Fruit fly (Drosophila melanogaster) whole organism, embryonic: ENCODE measurements around the gene asf1.
A peak's percentile ranks its signal among the peaks of the same experiment; 100 is the strongest.

Experiments
- Antp ChIP-seq: fragments of 200-800 bp; sonication (Bioruptor generic); optimal IDR thresholded peaks from 3 replicates; lab custom pipeline; 2016; ENCODE audit warnings: missing biosample characterization, missing genetic modification characterization
- Bdp1 ChIP-seq: fragments of 200-800 bp; sonication (Bioruptor generic); optimal IDR thresholded peaks from 3 replicates; lab custom pipeline; 2016; ENCODE audit warnings: missing biosample characterization, missing genetic modification characterization
- Bgb ChIP-seq: fragments of 200-800 bp; sonication (Bioruptor generic); IDR thresholded peaks from 2 replicates; pipeline ENCODE4 v1.3.6; 2022; ENCODE audit warnings: missing biosample characterization, missing genetic modification characterization; ENCODE audit not compliant: partially characterized antibody
- CG10147 ChIP-seq: fragments of 200-800 bp; sonication (Bioruptor generic); optimal IDR thresholded peaks from 2 replicates; lab custom pipeline; 2019; ENCODE audit warnings: missing biosample characterization, mild to moderate bottlenecking, missing genetic modification characterization, moderate library complexity
- CG10267 ChIP-seq: fragments of 200-800 bp; sonication (Bioruptor generic); optimal IDR thresholded peaks from 2 replicates; lab custom pipeline; 2018; ENCODE audit warnings: missing biosample characterization, mild to moderate bottlenecking, missing genetic modification characterization, moderate library complexity
- CG10321 ChIP-seq: fragments of 200-800 bp; sonication (Bioruptor generic); IDR thresholded peaks from 2 replicates; pipeline ENCODE4 v1.3.6; 2022; ENCODE audit warnings: missing biosample characterization, missing genetic modification characterization
- CG10462 ChIP-seq: fragments of 200-800 bp; sonication (Bioruptor generic); optimal IDR thresholded peaks from 2 replicates; lab custom pipeline; 2016; ENCODE audit warnings: missing biosample characterization, missing genetic modification characterization
- CG11456 ChIP-seq: fragments of 200-800 bp; sonication (Bioruptor generic); IDR thresholded peaks from 3 replicates; pipeline ENCODE4 v1.3.6; 2022; ENCODE audit warnings: missing biosample characterization, missing genetic modification characterization
- CG12104 ChIP-seq: fragments of 200-800 bp; sonication (Bioruptor generic); optimal IDR thresholded peaks from 3 replicates; lab custom pipeline; 2016; ENCODE audit warnings: missing biosample characterization, missing genetic modification characterization
- CG12219 ChIP-seq: fragments of 200-800 bp; sonication (Bioruptor generic); optimal IDR thresholded peaks from 3 replicates; lab custom pipeline; 2018; ENCODE audit warnings: missing biosample characterization, mild to moderate bottlenecking, missing genetic modification characterization
- CG13894 ChIP-seq: fragments of 200-800 bp; sonication (Bioruptor generic); optimal IDR thresholded peaks from 3 replicates; lab custom pipeline; 2018; ENCODE audit warnings: missing biosample characterization, mild to moderate bottlenecking, missing genetic modification characterization, moderate library complexity
- CG1647 ChIP-seq: fragments of 200-800 bp; sonication (Bioruptor generic); optimal IDR thresholded peaks from 3 replicates; lab custom pipeline; 2016; ENCODE audit warnings: missing biosample characterization, missing genetic modification characterization
- CG18011 ChIP-seq: fragments of 200-800 bp; sonication (Bioruptor generic); optimal IDR thresholded peaks from 2 replicates; lab custom pipeline; 2017; ENCODE audit warnings: missing biosample characterization, missing genetic modification characterization, mild to moderate bottlenecking, moderate library complexity, missing genotype
- CG30431 ChIP-seq: fragments of 200-800 bp; sonication (Bioruptor generic); optimal IDR thresholded peaks from 2 replicates; lab custom pipeline; 2017; ENCODE audit warnings: missing biosample characterization, missing genetic modification characterization
- CG3163 ChIP-seq: fragments of 200-800 bp; sonication (Bioruptor generic); optimal IDR thresholded peaks from 3 replicates; lab custom pipeline; 2016; ENCODE audit warnings: missing biosample characterization, missing genetic modification characterization
- CG34376 ChIP-seq: fragments of 200-800 bp; sonication (Bioruptor generic); optimal IDR thresholded peaks from 2 replicates; lab custom pipeline; 2018; ENCODE audit warnings: missing biosample characterization, mild to moderate bottlenecking, missing genetic modification characterization
- CG34422 ChIP-seq: fragments of 200-800 bp; sonication (Bioruptor generic); IDR thresholded peaks from 3 replicates; pipeline ENCODE4 v1.3.6; 2022; ENCODE audit warnings: missing biosample characterization, missing genetic modification characterization
- CG3847 ChIP-seq: fragments of 200-800 bp; sonication (Bioruptor generic); IDR thresholded peaks from 2 replicates; pipeline ENCODE4 v1.3.6; 2022; ENCODE audit warnings: missing biosample characterization, missing genetic modification characterization
- CG6854 ChIP-seq: fragments of 200-800 bp; sonication (Bioruptor generic); optimal IDR thresholded peaks from 3 replicates; lab custom pipeline; 2017; ENCODE audit warnings: missing biosample characterization, mild to moderate bottlenecking, missing genetic modification characterization
- CG8281 ChIP-seq: fragments of 200-800 bp; sonication (Bioruptor generic); optimal IDR thresholded peaks from 2 replicates; lab custom pipeline; 2018; ENCODE audit warnings: missing biosample characterization, mild to moderate bottlenecking, missing genetic modification characterization, moderate library complexity
- CG8388 ChIP-seq: fragments of 200-800 bp; sonication (Bioruptor generic); optimal IDR thresholded peaks from 2 replicates; lab custom pipeline; 2019; ENCODE audit warnings: missing biosample characterization, mild to moderate bottlenecking, missing genetic modification characterization, moderate library complexity
- D19B ChIP-seq: fragments of 200-800 bp; sonication (Bioruptor generic); optimal IDR thresholded peaks from 2 replicates; lab custom pipeline; 2017; ENCODE audit warnings: missing biosample characterization, mild to moderate bottlenecking, missing genetic modification characterization
- Meics ChIP-seq: fragments of 200-800 bp; sonication (Bioruptor generic); optimal IDR thresholded peaks from 2 replicates; lab custom pipeline; 2017; ENCODE audit warnings: missing biosample characterization, mild to moderate bottlenecking, missing genetic modification characterization
- NK7.1 ChIP-seq: fragments of 200-800 bp; sonication (Bioruptor generic); optimal IDR thresholded peaks from 3 replicates; lab custom pipeline; 2016; ENCODE audit warnings: missing biosample characterization, missing genetic modification characterization
- Stat92E ChIP-seq, 3 experiments: fragments of >200 bp in 2 of 3; fragments of 200-800 bp in 1 of 3; sonication (Bioruptor generic) in 1 of 3; optimal IDR thresholded peaks; 2 replicates each; lab custom pipeline; 2017 to 2019; ENCODE audit warnings: missing biosample characterization in 3 of 3, missing genetic modification characterization in 3 of 3, mild to moderate bottlenecking in 1 of 3, moderate library complexity in 1 of 3
- Xbp1 ChIP-seq: fragments of 200-800 bp; sonication (Bioruptor generic); optimal IDR thresholded peaks from 3 replicates; lab custom pipeline; 2016; ENCODE audit warnings: missing biosample characterization, mild to moderate bottlenecking, missing genetic modification characterization
- ac ChIP-seq: fragments of 200-800 bp; sonication (Bioruptor generic); optimal IDR thresholded peaks from 3 replicates; lab custom pipeline; 2017; ENCODE audit warnings: missing biosample characterization, mild to moderate bottlenecking, missing genetic modification characterization
- ase ChIP-seq: fragments of 200-800 bp; sonication (Bioruptor generic); IDR thresholded peaks from 3 replicates; pipeline ENCODE4 v1.3.6; 2022; ENCODE audit warnings: missing biosample characterization, missing genetic modification characterization
- chinmo ChIP-seq: fragments of 200-800 bp; sonication (Bioruptor generic); IDR thresholded peaks from 4 replicates; pipeline ENCODE4 v1.3.6; 2022; ENCODE audit warnings: missing biosample characterization, missing genetic modification characterization; ENCODE audit not compliant: partially characterized antibody
- crp ChIP-seq, 2 experiments: fragments of 200-800 bp; sonication (Bioruptor generic); optimal IDR thresholded peaks; 2 replicates in 1 of 2; 3 replicates in 1 of 2; lab custom pipeline; 2017; ENCODE audit warnings: missing biosample characterization in 2 of 2, missing genetic modification characterization in 2 of 2, mild to moderate bottlenecking in 1 of 2, moderate library complexity in 1 of 2
- danr ChIP-seq: fragments of 200-800 bp; sonication (Bioruptor generic); IDR thresholded peaks from 2 replicates; pipeline ENCODE4 v1.3.6; 2022; ENCODE audit warnings: missing biosample characterization, missing genetic modification characterization
- dimm ChIP-seq: fragments of 200-800 bp; sonication (Bioruptor generic); IDR thresholded peaks from 2 replicates; pipeline ENCODE4 v1.3.6; 2022; ENCODE audit warnings: missing biosample characterization, missing genetic modification characterization
- gce ChIP-seq: fragments of 200-800 bp; sonication (Bioruptor generic); IDR thresholded peaks from 3 replicates; pipeline ENCODE4 v1.3.6; 2022; ENCODE audit warnings: missing biosample characterization, missing genetic modification characterization
- hkb ChIP-seq, 2 experiments: fragments of 200-800 bp in 1 of 2; fragments of >200 bp in 1 of 2; sonication (Bioruptor generic) in 1 of 2; IDR thresholded peaks in 1 of 2; optimal IDR thresholded peaks in 1 of 2; 2 replicates each; pipeline versions ENCODE4 v1.3.6 to Lab custom; 2017 to 2022; ENCODE audit warnings: missing biosample characterization in 1 of 2, missing genetic modification characterization in 1 of 2
- hth ChIP-seq: fragments of >200 bp; optimal IDR thresholded peaks from 2 replicates; lab custom pipeline; 2017; ENCODE audit warnings: inconsistent platforms
- klu ChIP-seq: fragments of 200-800 bp; sonication (Bioruptor generic); IDR thresholded peaks from 2 replicates; pipeline ENCODE4 v1.3.6; 2022; ENCODE audit warnings: missing biosample characterization, missing genetic modification characterization
- kni ChIP-seq: fragments of 200-800 bp; sonication (Bioruptor generic); optimal IDR thresholded peaks from 3 replicates; lab custom pipeline; 2017; ENCODE audit warnings: mild to moderate bottlenecking, missing biosample characterization, missing genetic modification reagents, missing genetic modification characterization
- mld ChIP-seq: fragments of 200-800 bp; sonication (Bioruptor generic); IDR thresholded peaks from 3 replicates; pipeline ENCODE4 v1.3.6; 2022; ENCODE audit warnings: missing biosample characterization, missing genetic modification characterization; ENCODE audit not compliant: partially characterized antibody
- nom ChIP-seq: fragments of 200-800 bp; sonication (Bioruptor generic); optimal IDR thresholded peaks from 2 replicates; lab custom pipeline; 2017; ENCODE audit warnings: missing biosample characterization, missing genetic modification characterization, mild to moderate bottlenecking, moderate library complexity, missing genetic modification reagents
- p53 ChIP-seq: fragments of 200-800 bp; sonication (Bioruptor generic); optimal IDR thresholded peaks from 2 replicates; lab custom pipeline; 2016; ENCODE audit warnings: missing biosample characterization, missing genetic modification characterization
- pan ChIP-seq, 4 experiments: fragments of >200 bp in 3 of 4; fragments of 200-800 bp in 1 of 4; sonication (Bioruptor generic) in 1 of 4; optimal IDR thresholded peaks in 3 of 4; IDR thresholded peaks in 1 of 4; 2 replicates each; pipeline versions ENCODE4 v1.3.6 to Lab custom; 2017 to 2022; ENCODE audit warnings: missing biosample characterization in 2 of 4, missing genetic modification characterization in 2 of 4, mixed read lengths in 1 of 4
- pnt ChIP-seq: fragments of 200-800 bp; sonication (Bioruptor generic); optimal IDR thresholded peaks from 3 replicates; lab custom pipeline; 2016; ENCODE audit warnings: missing biosample characterization, missing genetic modification characterization
- scrt ChIP-seq: fragments of 200-800 bp; sonication (Bioruptor generic); optimal IDR thresholded peaks from 2 replicates; lab custom pipeline; 2018; ENCODE audit warnings: missing biosample characterization, mild to moderate bottlenecking, missing genetic modification characterization, moderate library complexity
- tin ChIP-seq: fragments of 200-800 bp; sonication (Bioruptor generic); optimal IDR thresholded peaks from 3 replicates; lab custom pipeline; 2016; ENCODE audit warnings: missing biosample characterization, missing genetic modification characterization
- ttk ChIP-seq: fragments of 200-800 bp; sonication (Bioruptor generic); IDR thresholded peaks from 2 replicates; pipeline ENCODE4 v2.1.2; 2022; ENCODE audit warnings: missing biosample characterization, missing genetic modification characterization
- wek ChIP-seq: fragments of 200-800 bp; sonication (Bioruptor generic); optimal IDR thresholded peaks from 3 replicates; lab custom pipeline; 2018; ENCODE audit warnings: missing biosample characterization, mild to moderate bottlenecking, missing genetic modification characterization, moderate library complexity
- zf30C ChIP-seq: fragments of 200-800 bp; sonication (Bioruptor generic); optimal IDR thresholded peaks from 3 replicates; lab custom pipeline; 2018; ENCODE audit warnings: missing biosample characterization, mild to moderate bottlenecking, missing genetic modification characterization

The asf1 gene

DNA sequence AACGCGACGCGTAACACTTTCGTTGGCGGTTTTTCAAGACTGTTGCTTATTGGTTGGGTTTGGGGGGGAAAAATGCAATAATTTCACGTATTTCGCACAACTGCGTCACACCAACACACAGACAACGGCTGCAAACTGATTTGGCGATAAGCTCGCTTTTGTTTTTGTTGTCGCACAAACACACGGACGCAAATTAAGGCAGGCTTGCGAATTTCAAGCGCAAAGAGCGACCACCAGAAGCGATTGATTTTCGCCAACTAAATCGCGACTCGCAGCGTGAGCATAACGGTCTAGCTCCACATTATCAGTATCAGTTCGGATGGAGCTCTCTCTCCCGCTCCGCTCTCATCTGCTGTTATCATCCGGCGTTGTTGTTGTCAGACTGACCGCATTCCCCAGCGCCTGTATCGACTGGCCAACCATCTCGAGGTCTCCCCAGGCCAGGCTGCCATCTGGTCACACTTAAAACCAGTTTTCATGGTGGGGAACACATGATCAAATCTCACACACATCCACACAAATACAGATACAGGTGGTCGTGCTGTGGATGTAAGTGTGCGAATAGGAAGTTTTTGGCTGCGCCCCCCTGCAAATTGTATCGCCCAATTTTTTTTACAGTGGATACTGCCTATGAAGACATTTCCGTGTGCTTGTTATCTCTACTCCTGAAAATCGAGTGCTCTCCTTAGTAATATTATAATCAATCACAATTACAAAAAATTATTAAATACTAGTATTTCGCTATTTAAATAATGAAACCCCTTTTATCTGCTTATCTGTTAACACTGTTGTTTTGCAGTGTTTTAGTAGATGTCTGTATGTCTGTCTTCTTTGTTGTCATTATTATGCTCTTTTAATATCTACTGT, 14.3 kb downstream of the asf1 start (continued):
- TF ChIP-seq CG1647 = peak; percentile 12
- TF ChIP-seq crp (GFP tag; optimal IDR thresholded peaks at IDR 0.05; lab: Kevin White, UChicago) = peak in 1 of 2 experiments; percentile 33
- TF ChIP-seq CG13894 (tag; lab: Kevin White, UChicago) = peak; percentile 55
- TF ChIP-seq CG11456 (GFP tag; lab: Robert Waterston, UW) = no peak
- no peak; the same call in 1 of the 2 replicates for TF ChIP-seq klu (GFP tag; lab: Robert Waterston, UW)
- no peak for TF ChIP-seq NK7.1
- TF ChIP-seq CG34376 (GFP tag; lab: Kevin White, UChicago) = peak; percentile 82
- peak; percentile 26 for TF ChIP-seq CG30431 (GFP tag; lab: Kevin White, UChicago)
- TF ChIP-seq CG3847 (GFP tag; lab: Robert Waterston, UW) = peak; percentile 73
- no peak for TF ChIP-seq kni
- no peak for TF ChIP-seq Stat92E (GFP tag; optimal IDR thresholded peaks at IDR 0.05; lab: Kevin White, UChicago)
- peak; percentile 63 for TF ChIP-seq ttk (GFP tag; lab: Robert Waterston, UW)
- TF ChIP-seq CG6854 (GFP tag; lab: Kevin White, UChicago) = peak; percentile 56
- TF ChIP-seq CG12104 (GFP tag; lab: Kevin White, UChicago) = no peak
- peak; percentile 40 for TF ChIP-seq zf30C
- no peak for TF ChIP-seq gce
- TF ChIP-seq pan (optimal IDR thresholded peaks at IDR 0.05; lab: Kevin White, UChicago) = no peak
- peak in 1 of 2 experiments; percentile 57 for TF ChIP-seq pan (GFP tag; optimal IDR thresholded peaks at IDR 0.05 in 1 of 2, IDR thresholded peaks at IDR 0.05 in 1 of 2)
- TF ChIP-seq CG8388 (GFP tag; lab: Kevin White, UChicago) = no peak
- TF ChIP-seq CG8281 = no peak
- TF ChIP-seq CG12219 (GFP tag; lab: Kevin White, UChicago) = peak; percentile 44
- no peak for TF ChIP-seq CG10462 (GFP tag; lab: Kevin White, UChicago)
- TF ChIP-seq ase (GFP tag; lab: Robert Waterston, UW) = no peak; the same call in 2 of the 3 replicates
- TF ChIP-seq CG34422 = peak; percentile 62; the same call in 1 of the 3 replicates
- TF ChIP-seq Antp = no peak
- TF ChIP-seq wek (GFP tag; lab: Kevin White, UChicago) = no peak
- TF ChIP-seq CG3163 = no peak
- TF ChIP-seq Xbp1 = peak; percentile 60
- no peak for TF ChIP-seq hkb (optimal IDR thresholded peaks at IDR 0.05; lab: Kevin White, UChicago)
- TF ChIP-seq hkb (GFP tag; IDR thresholded peaks at IDR 0.05; lab: Robert Waterston, UW) = peak; percentile 71
- no peak for TF ChIP-seq ac (GFP tag; lab: Kevin White, UChicago)
- no peak for TF ChIP-seq pnt (GFP tag; lab: Kevin White, UChicago)
- TF ChIP-seq CG18011 = peak; percentile 32
- peak; percentile 36 for TF ChIP-seq D19B (GFP tag; lab: Kevin White, UChicago)
- peak; percentile 47 for TF ChIP-seq CG10147 (GFP tag; lab: Kevin White, UChicago)
- no peak for TF ChIP-seq Bdp1
- no peak for TF ChIP-seq p53
- TF ChIP-seq mld = no peak
- peak; percentile 82; the same call in 3 of the 4 replicates for TF ChIP-seq chinmo (GFP tag; lab: Robert Waterston, UW)
- no peak for TF ChIP-seq hth
- no peak for TF ChIP-seq CG10267 (tag; lab: Kevin White, UChicago)
- peak; percentile 74 for TF ChIP-seq Meics (GFP tag; lab: Kevin White, UChicago)
- TF ChIP-seq scrt = peak; percentile 36
- 0 out of 2 replicates have a peak, but pooled peaks have one; percentile 52 for TF ChIP-seq danr (GFP tag; lab: Robert Waterston, UW)
- 0 out of 2 replicates have a peak, but pooled peaks have one; percentile 25 for TF ChIP-seq Bgb
- peak; percentile 49 for TF ChIP-seq nom (GFP tag; lab: Kevin White, UChicago)
- TF ChIP-seq dimm = no peak
- peak; percentile 49 for TF ChIP-seq tin
- no peak for TF ChIP-seq CG10321 (GFP tag; lab: Robert Waterston, UW)
